Worm (Caenorhabditis elegans) whole organism, L4/young adult: ENCODE measurements around the gene T21C12.4.

ENCODE experiments used
- W03F9.2 ChIP-seq: fragments of 150-350 bp; optimal IDR thresholded peaks from 2 replicates; lab custom pipeline; 2014; ENCODE audit warnings: missing biosample characterization, missing genetic modification characterization
- dao-5 ChIP-seq: sonication (generic microtip); optimal IDR thresholded peaks from 2 replicates; lab custom pipeline; 2016; ENCODE audit warnings: missing genotype, missing genetic modification characterization, moderate library complexity, missing compliant biosample characterization
- him-1 ChIP-seq: sonication (generic microtip); optimal IDR thresholded peaks from 2 replicates; lab custom pipeline; 2016; ENCODE audit warnings: missing genotype, missing genetic modification reagents, missing genetic modification characterization, missing compliant biosample characterization

DNA sequence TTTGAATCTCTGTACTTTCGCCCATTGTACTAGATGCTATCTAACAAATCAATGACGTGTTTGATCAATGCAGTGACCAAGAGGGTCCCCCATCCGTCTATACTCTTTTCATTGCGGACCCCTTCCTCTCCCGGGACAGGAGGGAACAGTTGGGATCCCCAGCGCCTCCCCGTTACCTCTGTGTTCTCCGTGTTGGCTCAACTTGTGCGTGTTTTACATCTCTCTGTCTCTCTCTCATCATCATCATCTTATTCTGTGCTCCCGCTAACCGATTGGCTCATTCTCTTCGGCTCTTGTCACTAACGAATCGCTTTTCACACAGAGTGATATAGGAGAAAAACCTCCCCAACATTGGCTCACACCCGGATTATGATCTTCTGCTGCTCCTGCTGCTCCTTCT is 37.3 kb downstream of the T21C12.4 start, which contains the start of gene unc-49:
- TF ChIP-seq him-1 (tag; lab: Kevin White, UChicago) = no peak
- TF ChIP-seq W03F9.2 (tag; lab: Kevin White, UChicago) = no peak
- TF ChIP-seq dao-5 = no peak
